Worm (Caenorhabditis elegans): ENCODE measurements around the gene ceh-22.

DNA sequence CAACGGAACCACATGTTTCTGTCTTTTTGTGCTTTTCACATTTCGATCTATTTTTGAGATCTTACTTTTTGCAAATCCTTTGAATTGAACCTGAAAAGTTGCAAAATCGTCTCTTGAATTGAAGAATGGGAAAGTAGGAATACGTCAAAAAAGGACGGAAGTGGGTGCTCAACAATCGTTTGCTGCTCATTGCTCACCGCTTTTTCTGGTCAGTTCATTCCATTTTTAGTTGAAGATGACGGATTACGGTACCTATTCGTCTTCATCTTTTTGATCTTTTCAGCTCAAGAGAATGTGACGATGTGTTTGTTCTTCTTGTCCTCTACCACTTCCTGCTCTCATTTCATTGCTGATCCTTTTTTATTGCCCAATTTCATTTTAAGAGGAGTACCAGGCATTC, 23.5 kb downstream of the ceh-22 start, which contains the start of gene C05A2.4:
- no peak for TF ChIP-seq zfp-3 (GFP tag; conservative IDR thresholded peaks at IDR 0.05)
- no peak for TF ChIP-seq mdl-1 (tag; optimal IDR thresholded peaks at IDR 0.05)
- no peak for TF ChIP-seq nhr-76 (tag; optimal IDR thresholded peaks at IDR 0.05)
- TF ChIP-seq dmd-9 (GFP tag; IDR thresholded peaks at IDR 0.05): no peak
- no peak for TF ChIP-seq lin-39 (tag; optimal IDR thresholded peaks at IDR 0.05)
- no peak for TF ChIP-seq pqm-1 (tag; optimal IDR thresholded peaks at IDR 0.05)
- TF ChIP-seq egl-27 (tag; optimal IDR thresholded peaks at IDR 0.05): no peak
- no peak for TF ChIP-seq nhr-237 (tag; optimal IDR thresholded peaks at IDR 0.05)
